Fruit fly (Drosophila melanogaster): ENCODE results near the gene Txl.

Gene Txl

dm6 chr3L:5807370-5808100 lies 41.9 kb downstream of the Txl start:
- TF ChIP-seq EcR (GFP tag; optimal IDR thresholded peaks at IDR 0.05) (peak; percentile 37), CG15710 (tag; optimal IDR thresholded peaks at IDR 0.05) (peak; percentile 4), rn (GFP tag; IDR thresholded peaks at IDR 0.05) (no peak), CG9948 (tag; optimal IDR thresholded peaks at IDR 0.05) (no peak), CG34367 (tag; optimal IDR thresholded peaks at IDR 0.05) (no peak), CG10348 (GFP tag; IDR thresholded peaks at IDR 0.05) (no peak), fd96Ca (GFP tag; IDR thresholded peaks at IDR 0.05) (peak; percentile 65; the same call in 2 of the 3 replicates), CG8301 (tag; optimal IDR thresholded peaks at IDR 0.05) (peak; percentile 23), CG32121 (GFP tag; IDR thresholded peaks at IDR 0.05) (peak; percentile 68; the same call in 1 of the 2 replicates), CG8159 (tag; optimal IDR thresholded peaks at IDR 0.05) (no peak), CG12605 (GFP tag; IDR thresholded peaks at IDR 0.05) (no peak), CG4496 (GFP tag; IDR thresholded peaks at IDR 0.05) (peak; percentile 75; the same call in 2 of the 3 replicates), CG13204 (GFP tag; optimal IDR thresholded peaks at IDR 0.05) (no peak), Pif1A (GFP tag; optimal IDR thresholded peaks at IDR 0.05) (peak; percentile 13), CG17806 (tag; optimal IDR thresholded peaks at IDR 0.05) (no peak), Ets98B (GFP tag; IDR thresholded peaks at IDR 0.05) (peak; percentile 35; the same call in 1 of the 2 replicates), Snoo (tag; optimal IDR thresholded peaks at IDR 0.05) (no peak), D1 (tag; optimal IDR thresholded peaks at IDR 0.05) (no peak), Pif1B (GFP tag; optimal IDR thresholded peaks at IDR 0.05) (peak; percentile 14), CG14655 (GFP tag; optimal IDR thresholded peaks at IDR 0.05) (peak; percentile 50), gl (tag; optimal IDR thresholded peaks at IDR 0.05) (peak; percentile 37)

dm6 chr3L:5808101-5808433 lies 42.4 kb downstream of the Txl start:
- peak; percentile 62 for TF ChIP-seq Ets98B (GFP tag; IDR thresholded peaks at IDR 0.05)
- TF ChIP-seq CG14655 (GFP tag; optimal IDR thresholded peaks at IDR 0.05): peak; percentile 87
- TF ChIP-seq CG34367 (tag; optimal IDR thresholded peaks at IDR 0.05): peak; percentile 75
- peak; percentile 55 for TF ChIP-seq Snoo (tag; optimal IDR thresholded peaks at IDR 0.05)
- peak; percentile 87 for TF ChIP-seq fd96Ca (GFP tag; IDR thresholded peaks at IDR 0.05)
- TF ChIP-seq CG17806 (tag; optimal IDR thresholded peaks at IDR 0.05): peak; percentile 79
- TF ChIP-seq EcR (GFP tag; optimal IDR thresholded peaks at IDR 0.05): peak; percentile 23
- TF ChIP-seq CG15710 (tag; optimal IDR thresholded peaks at IDR 0.05): peak; percentile 86
- TF ChIP-seq CG9948 (tag; optimal IDR thresholded peaks at IDR 0.05): peak; percentile 85
- peak; percentile 62 for TF ChIP-seq CG13204 (GFP tag; optimal IDR thresholded peaks at IDR 0.05)
- TF ChIP-seq CG12605 (GFP tag; IDR thresholded peaks at IDR 0.05): peak; percentile 11; the same call in 1 of the 2 replicates
- peak; percentile 59 for TF ChIP-seq gl (tag; optimal IDR thresholded peaks at IDR 0.05)
- peak; percentile 50 for TF ChIP-seq D1 (tag; optimal IDR thresholded peaks at IDR 0.05)
- 0 out of 2 replicates have a peak, but pooled peaks have one; percentile 31 for TF ChIP-seq CG10348 (GFP tag; IDR thresholded peaks at IDR 0.05)
- peak; percentile 78 for TF ChIP-seq Pif1B (GFP tag; optimal IDR thresholded peaks at IDR 0.05)
- TF ChIP-seq CG4496 (GFP tag; IDR thresholded peaks at IDR 0.05): no peak; the same call in 1 of the 3 replicates
- peak; percentile 89 for TF ChIP-seq CG8159 (tag; optimal IDR thresholded peaks at IDR 0.05)
- TF ChIP-seq CG8301 (tag; optimal IDR thresholded peaks at IDR 0.05): peak; percentile 87
- TF ChIP-seq Pif1A (GFP tag; optimal IDR thresholded peaks at IDR 0.05): peak; percentile 88
- TF ChIP-seq CG32121 (GFP tag; IDR thresholded peaks at IDR 0.05): no peak; the same call in 1 of the 2 replicates
- no peak for TF ChIP-seq rn (GFP tag; IDR thresholded peaks at IDR 0.05)

- TF ChIP-seq CG32121 (GFP tag; IDR thresholded peaks at IDR 0.05): peak; percentile 80
- TF ChIP-seq CG34367 (tag; optimal IDR thresholded peaks at IDR 0.05): no peak
Measured at dm6 chr3L:5808540-5809200, 43.0 kb downstream of the Txl start.

dm6 chr3L:5809201-5809584 lies 43.5 kb downstream of the Txl start:
- TF ChIP-seq gl (tag; optimal IDR thresholded peaks at IDR 0.05) (no peak), EcR (GFP tag; optimal IDR thresholded peaks at IDR 0.05) (no peak), CG32121 (GFP tag; IDR thresholded peaks at IDR 0.05) (no peak), D1 (tag; optimal IDR thresholded peaks at IDR 0.05) (no peak), CG34367 (tag; optimal IDR thresholded peaks at IDR 0.05) (no peak), CG14655 (GFP tag; optimal IDR thresholded peaks at IDR 0.05) (no peak), Snoo (tag; optimal IDR thresholded peaks at IDR 0.05) (no peak), fd96Ca (GFP tag; IDR thresholded peaks at IDR 0.05) (no peak), Pif1A (GFP tag; optimal IDR thresholded peaks at IDR 0.05) (no peak), CG12605 (GFP tag; IDR thresholded peaks at IDR 0.05) (no peak), Ets98B (GFP tag; IDR thresholded peaks at IDR 0.05) (no peak)

- TF ChIP-seq gl (tag; optimal IDR thresholded peaks at IDR 0.05): no peak
- TF ChIP-seq CG12605 (GFP tag; IDR thresholded peaks at IDR 0.05): no peak
- no peak for TF ChIP-seq CG8301 (tag; optimal IDR thresholded peaks at IDR 0.05)
- TF ChIP-seq CG34367 (tag; optimal IDR thresholded peaks at IDR 0.05): no peak
- no peak for TF ChIP-seq D1 (tag; optimal IDR thresholded peaks at IDR 0.05)
Measured at dm6 chr3L:5809642-5810279, 44.1 kb downstream of the Txl start.
